Worm (Caenorhabditis elegans) whole organism, L4 larva: ENCODE measurements around the gene ttm-2.

Experiments
- R02D3.7 ChIP-seq: fragments of 150-350 bp; sonication (generic microtip); optimal IDR thresholded peaks from 3 replicates; lab custom pipeline; 2014; ENCODE audit warnings: missing biosample characterization, missing genetic modification characterization
- egl-27 ChIP-seq: sonication (generic microtip); optimal IDR thresholded peaks from 3 replicates; lab custom pipeline; 2017; ENCODE audit warnings: missing biosample characterization, missing genetic modification reagents, missing genetic modification characterization
- egl-43 ChIP-seq: fragments of 200-800 bp; sonication (Bioruptor generic); IDR thresholded peaks from 2 replicates; pipeline ENCODE4 v1.3.6; 2022; ENCODE audit warnings: missing genetic modification reagents, missing genetic modification characterization, missing compliant biosample characterization
- mdl-1 ChIP-seq, 2 experiments: fragments of 150-350 bp in 1 of 2; sonication (generic microtip) in 1 of 2; optimal IDR thresholded peaks; 2 replicates each; lab custom pipeline; 2014 to 2017; ENCODE audit warnings: missing biosample characterization in 2 of 2, missing genetic modification characterization in 2 of 2
- zag-1 ChIP-seq: fragments of 150-350 bp; optimal IDR thresholded peaks from 2 replicates; lab custom pipeline; 2014; ENCODE audit warnings: missing biosample characterization, missing genetic modification characterization

- no peak for TF ChIP-seq egl-43 (GFP tag; lab: Robert Waterston, UW)
- no peak for TF ChIP-seq R02D3.7 (tag; lab: Kevin White, UChicago)
- no peak for TF ChIP-seq zag-1 (tag; lab: Kevin White, UChicago)
- TF ChIP-seq mdl-1 (tag; optimal IDR thresholded peaks at IDR 0.05; lab: Kevin White, UChicago) = no peak
- no peak for TF ChIP-seq egl-27 (tag; lab: Kevin White, UChicago)
Observed at ce11 chrII:4786181-4786580, 20.0 kb upstream of the ttm-2 start, which contains the start of gene msp-3.
